Fruit fly (Drosophila melanogaster) Kc167 (cell line): ENCODE measurements around the gene Ir94d.

Experiments
- Sin3A ChIP-seq: fragments of >200 bp; optimal IDR thresholded peaks from 2 replicates; lab custom pipeline; 2018; ENCODE audit warnings: missing external identifiers
- h ChIP-seq: fragments of >200 bp; optimal IDR thresholded peaks from 3 replicates; lab custom pipeline; 2018; ENCODE audit warnings: missing external identifiers
- insv ChIP-seq: fragments of >200 bp; optimal IDR thresholded peaks from 3 replicates; lab custom pipeline; 2018; ENCODE audit warnings: missing external identifiers
- psq ChIP-seq: fragments of >200 bp; optimal IDR thresholded peaks from 2 replicates; lab custom pipeline; 2017; ENCODE audit warnings: missing external identifiers
- ttk ChIP-seq: sonication (Bioruptor generic); optimal IDR thresholded peaks from 2 replicates; lab custom pipeline; 2017; ENCODE audit warnings: missing external identifiers

DNA sequence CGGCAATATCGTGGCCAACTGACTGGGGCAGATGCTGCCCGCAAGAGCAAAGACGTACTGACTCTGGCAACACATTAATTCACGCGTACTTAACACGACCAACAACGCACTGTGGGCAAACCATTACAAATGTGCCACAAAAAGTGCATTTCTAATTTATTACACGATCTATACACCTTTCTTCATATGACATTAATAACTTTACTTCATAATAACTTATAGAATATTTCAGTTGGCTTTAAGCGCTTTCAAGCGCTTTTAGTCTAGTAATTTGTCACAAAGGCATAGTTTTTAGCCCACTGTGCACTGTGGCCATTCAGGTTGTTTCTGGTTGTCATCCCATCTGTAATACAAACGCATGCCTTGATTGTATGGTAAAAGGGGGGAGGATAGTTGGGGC, 34.4 kb upstream of the Ir94d start:
- TF ChIP-seq psq (lab: Kevin White, UChicago) (no peak), h (lab: Kevin White, UChicago) (no peak), Sin3A (lab: Kevin White, UChicago) (no peak), insv (lab: Kevin White, UChicago) (no peak), ttk (lab: Kevin White, UChicago) (no peak)
